Worm (Caenorhabditis elegans) whole organism, young adult: ENCODE data around the gene oma-2.

Experiments used
- B0019.2 ChIP-seq: fragments of 200-800 bp; sonication (Bioruptor generic); conservative IDR thresholded peaks from 2 replicates; pipeline ENCODE4 v1.3.6; 2022; ENCODE audit warnings: missing genetic modification reagents, missing genetic modification characterization, missing compliant biosample characterization
- B0035.1 ChIP-seq: sonication (generic microtip); optimal IDR thresholded peaks from 2 replicates; lab custom pipeline; 2016; ENCODE audit warnings: missing genetic modification characterization, mild to moderate bottlenecking, missing compliant biosample characterization, missing genotype, missing genetic modification reagents
- D2030.7 ChIP-seq: fragments of 200-800 bp; sonication (Bioruptor generic); IDR thresholded peaks from 2 replicates; pipeline ENCODE4 v1.3.6; 2022; ENCODE audit warnings: missing genetic modification reagents, missing genetic modification characterization, missing compliant biosample characterization
- F23B12.7 ChIP-seq: sonication (generic microtip); optimal IDR thresholded peaks from 2 replicates; lab custom pipeline; 2017; ENCODE audit warnings: missing genetic modification characterization, mild to moderate bottlenecking, missing compliant biosample characterization, antibody characterized with exemption, moderate library complexity; ENCODE audit not compliant: insufficient read depth
- F33H1.4 ChIP-seq: fragments of 200-800 bp; sonication (Bioruptor generic); IDR thresholded peaks from 2 replicates; pipeline ENCODE4 v1.3.6; 2022; ENCODE audit warnings: missing genetic modification reagents, missing genetic modification characterization, missing compliant biosample characterization
- F57A8.1 ChIP-seq: fragments of 200-800 bp; sonication (Bioruptor generic); optimal IDR thresholded peaks from 2 replicates; lab custom pipeline; 2018; ENCODE audit warnings: mild to moderate bottlenecking, missing genetic modification characterization, moderate library complexity, missing compliant biosample characterization
- K12H6.12 ChIP-seq: fragments of 200-800 bp; sonication (Bioruptor generic); optimal IDR thresholded peaks from 2 replicates; lab custom pipeline; 2018; ENCODE audit warnings: mild to moderate bottlenecking, missing genetic modification characterization, missing compliant biosample characterization
- T07F8.4 ChIP-seq: sonication (generic microtip); optimal IDR thresholded peaks from 2 replicates; lab custom pipeline; 2016; ENCODE audit warnings: mild to moderate bottlenecking, missing genetic modification characterization, moderate library complexity, missing compliant biosample characterization
- T26A5.8 ChIP-seq: sonication (generic microtip); optimal IDR thresholded peaks from 2 replicates; lab custom pipeline; 2016; ENCODE audit warnings: missing genetic modification characterization, missing compliant biosample characterization
- akir-1 ChIP-seq: fragments of 200-800 bp; sonication (Bioruptor generic); optimal IDR thresholded peaks from 2 replicates; lab custom pipeline; 2018; ENCODE audit warnings: mild to moderate bottlenecking, missing genetic modification characterization, moderate library complexity, missing compliant biosample characterization
- athp-1 ChIP-seq: sonication (generic microtip); optimal IDR thresholded peaks from 2 replicates; lab custom pipeline; 2017; ENCODE audit warnings: mild to moderate bottlenecking, missing genetic modification characterization, missing compliant biosample characterization
- attf-3 ChIP-seq: fragments of 200-800 bp; sonication (Bioruptor generic); conservative IDR thresholded peaks from 2 replicates; pipeline ENCODE4 v1.3.6; 2022; ENCODE audit warnings: missing genetic modification reagents, missing genetic modification characterization, missing compliant biosample characterization
- attf-6 ChIP-seq: fragments of 200-800 bp; sonication (Bioruptor generic); IDR thresholded peaks from 2 replicates; pipeline ENCODE4 v1.3.6; 2022; ENCODE audit warnings: missing genetic modification reagents, missing genetic modification characterization, missing compliant biosample characterization
- bed-1 ChIP-seq: fragments of 200-800 bp; sonication (Bioruptor generic); IDR thresholded peaks from 2 replicates; pipeline ENCODE4 v1.3.6; 2022; ENCODE audit warnings: missing genetic modification reagents, missing genetic modification characterization, missing compliant biosample characterization
- ccch-3 ChIP-seq: fragments of 200-800 bp; sonication (Bioruptor generic); optimal IDR thresholded peaks from 2 replicates; lab custom pipeline; 2018; ENCODE audit warnings: mild to moderate bottlenecking, missing genetic modification characterization, missing compliant biosample characterization
- dox-1 ChIP-seq: fragments of 200-800 bp; sonication (Bioruptor generic); IDR thresholded peaks from 2 replicates; pipeline ENCODE4 v1.3.6; 2022; ENCODE audit warnings: missing genetic modification reagents, missing genetic modification characterization, missing compliant biosample characterization
- dpl-1 ChIP-seq: fragments of 150-350 bp; optimal IDR thresholded peaks from 2 replicates; lab custom pipeline; 2014; ENCODE audit warnings: missing biosample characterization, missing genetic modification reagents, missing genetic modification characterization
- egl-18 ChIP-seq: fragments of 200-800 bp; sonication (Bioruptor generic); IDR thresholded peaks from 2 replicates; pipeline ENCODE4 v1.3.6; 2022; ENCODE audit warnings: missing genetic modification reagents, missing genetic modification characterization, missing compliant biosample characterization
- ekl-4 ChIP-seq: fragments of 200-800 bp; sonication (Bioruptor generic); IDR thresholded peaks from 2 replicates; pipeline ENCODE4 v1.3.6; 2022; ENCODE audit warnings: missing genetic modification reagents, missing genetic modification characterization, missing compliant biosample characterization
- ets-4 ChIP-seq: fragments of 200-800 bp; sonication (Bioruptor generic); optimal IDR thresholded peaks from 2 replicates; lab custom pipeline; 2018; ENCODE audit warnings: mild to moderate bottlenecking, missing genetic modification characterization, missing compliant biosample characterization
- hlh-12 ChIP-seq: sonication (generic microtip); optimal IDR thresholded peaks from 2 replicates; lab custom pipeline; 2016; ENCODE audit warnings: missing genetic modification characterization, missing compliant biosample characterization
- hrde-1 ChIP-seq: sonication (generic microtip); optimal IDR thresholded peaks from 2 replicates; lab custom pipeline; 2016; ENCODE audit warnings: missing genetic modification characterization, mild to moderate bottlenecking, missing compliant biosample characterization, moderate library complexity, missing genotype, missing genetic modification reagents, borderline replicate concordance
- lag-1 ChIP-seq: fragments of 200-800 bp; sonication (Bioruptor generic); IDR thresholded peaks from 2 replicates; pipeline ENCODE4 v1.3.6; 2022; ENCODE audit warnings: missing genetic modification reagents, missing genetic modification characterization, missing compliant biosample characterization
- lin-40 ChIP-seq: sonication (generic microtip); optimal IDR thresholded peaks from 2 replicates; lab custom pipeline; 2016; ENCODE audit warnings: missing genetic modification characterization, mild to moderate bottlenecking, missing compliant biosample characterization, missing genotype, missing genetic modification reagents
- lsl-1 ChIP-seq: fragments of 200-800 bp; sonication (Bioruptor generic); optimal IDR thresholded peaks from 2 replicates; lab custom pipeline; 2018; ENCODE audit warnings: mild to moderate bottlenecking, missing genetic modification characterization, moderate library complexity, missing compliant biosample characterization
- nfya-2 ChIP-seq: fragments of 200-800 bp; sonication (Bioruptor generic); IDR thresholded peaks from 2 replicates; pipeline ENCODE4 v1.3.6; 2022; ENCODE audit warnings: missing genetic modification reagents, missing genetic modification characterization, missing compliant biosample characterization
- nhr-27 ChIP-seq: fragments of 200-800 bp; sonication (Bioruptor generic); optimal IDR thresholded peaks from 2 replicates; lab custom pipeline; 2018; ENCODE audit warnings: mild to moderate bottlenecking, missing genetic modification characterization, moderate library complexity, missing compliant biosample characterization
- pbrm-1 ChIP-seq: fragments of 200-800 bp; sonication (Bioruptor generic); IDR thresholded peaks from 2 replicates; pipeline ENCODE4 v1.3.6; 2022; ENCODE audit warnings: missing genetic modification reagents, missing genetic modification characterization, missing compliant biosample characterization
- rcor-1 ChIP-seq: fragments of 200-800 bp; sonication (Bioruptor generic); IDR thresholded peaks from 2 replicates; pipeline ENCODE4 v1.3.6; 2022; ENCODE audit warnings: missing genetic modification reagents, missing genetic modification characterization, missing compliant biosample characterization
- sea-2 ChIP-seq: fragments of 200-800 bp; sonication (Bioruptor generic); IDR thresholded peaks from 2 replicates; pipeline ENCODE4 v1.3.6; 2022; ENCODE audit warnings: missing genetic modification characterization, missing compliant biosample characterization
- snpc-1.1 ChIP-seq: sonication (generic microtip); optimal IDR thresholded peaks from 2 replicates; lab custom pipeline; 2017; ENCODE audit warnings: missing genetic modification characterization, mild to moderate bottlenecking, missing compliant biosample characterization, antibody characterized with exemption, moderate library complexity, missing genotype, missing genetic modification reagents; ENCODE audit not compliant: insufficient read depth
- sptf-2 ChIP-seq: fragments of 200-800 bp; sonication (Bioruptor generic); optimal IDR thresholded peaks from 2 replicates; lab custom pipeline; 2018; ENCODE audit warnings: mild to moderate bottlenecking, missing genetic modification characterization, missing compliant biosample characterization
- unc-62 ChIP-seq: fragments of 150-350 bp; optimal IDR thresholded peaks from 2 replicates; lab custom pipeline; 2014; ENCODE audit warnings: missing biosample characterization, missing genetic modification reagents, missing genetic modification characterization
- ztf-28 ChIP-seq: fragments of 200-800 bp; sonication (Bioruptor generic); IDR thresholded peaks from 2 replicates; pipeline ENCODE4 v1.3.6; 2022; ENCODE audit warnings: missing genetic modification reagents, missing genetic modification characterization, missing compliant biosample characterization

oma-2 gene

ce11 chrV:7994570-7994969 lies 34.7 kb upstream of the oma-2 start, which contains the start of gene ceh-76:
TSS of gene ceh-76 (minus strand) at chrV:7994670.
- no peak for TF ChIP-seq sptf-2 (GFP tag; lab: Kevin White, UChicago)
- TF ChIP-seq D2030.7 (GFP tag; lab: Robert Waterston, UW): no peak
- no peak for TF ChIP-seq B0035.1 (tag; lab: Kevin White, UChicago)
- no peak for TF ChIP-seq egl-18
- no peak for TF ChIP-seq athp-1 (tag; lab: Kevin White, UChicago)
- no peak for TF ChIP-seq lsl-1 (GFP tag; lab: Kevin White, UChicago)
- TF ChIP-seq ztf-28: no peak
- TF ChIP-seq ets-4 (GFP tag; lab: Kevin White, UChicago): no peak
- TF ChIP-seq F33H1.4 (GFP tag; lab: Robert Waterston, UW): no peak
- no peak for TF ChIP-seq attf-6 (GFP tag; lab: Robert Waterston, UW)
- TF ChIP-seq B0019.2 (GFP tag; lab: Robert Waterston, UW): no peak
- no peak for TF ChIP-seq F57A8.1 (GFP tag; lab: Kevin White, UChicago)
- no peak for TF ChIP-seq snpc-1.1 (tag; lab: Kevin White, UChicago)
- TF ChIP-seq sea-2 (GFP tag; lab: Robert Waterston, UW): no peak

ce11 chrV:7995165-7995564 lies 34.1 kb upstream of the oma-2 start:
- TF ChIP-seq rcor-1 (GFP tag; lab: Robert Waterston, UW) (no peak), lin-40 (tag; lab: Kevin White, UChicago) (no peak), nfya-2 (GFP tag; lab: Robert Waterston, UW) (no peak)

ce11 chrV:7995878-7996277 lies 33.4 kb upstream of the oma-2 start, which contains the start of gene Y97E10AR.2:
TSS of gene Y97E10AR.2 (plus strand) at chrV:7996178.
- TF ChIP-seq dpl-1 (GFP tag; lab: Kevin White, UChicago): no peak
- TF ChIP-seq attf-3: no peak
- TF ChIP-seq ztf-28: no peak
- no peak for TF ChIP-seq dox-1 (GFP tag; lab: Robert Waterston, UW)
- TF ChIP-seq hrde-1 (tag; lab: Kevin White, UChicago): no peak
- TF ChIP-seq F23B12.7 (tag; lab: Kevin White, UChicago): no peak
- TF ChIP-seq nfya-2 (GFP tag; lab: Robert Waterston, UW): no peak
- TF ChIP-seq unc-62 (GFP tag; lab: Kevin White, UChicago): no peak
- TF ChIP-seq bed-1: no peak
- TF ChIP-seq K12H6.12: no peak
- no peak for TF ChIP-seq ccch-3 (GFP tag; lab: Kevin White, UChicago)
- TF ChIP-seq nhr-27: no peak
- no peak for TF ChIP-seq T26A5.8 (tag; lab: Kevin White, UChicago)
- no peak for TF ChIP-seq akir-1 (GFP tag; lab: Kevin White, UChicago)
- TF ChIP-seq lag-1 (GFP tag; lab: Robert Waterston, UW): no peak
- no peak for TF ChIP-seq pbrm-1
- TF ChIP-seq hlh-12 (tag; lab: Kevin White, UChicago): no peak
- TF ChIP-seq athp-1 (tag; lab: Kevin White, UChicago): no peak
- no peak for TF ChIP-seq T07F8.4 (tag; lab: Kevin White, UChicago)
- TF ChIP-seq ekl-4 (GFP tag; lab: Robert Waterston, UW): no peak
